Fruit fly (Drosophila melanogaster): ENCODE results near the gene CG12541.

CG12541 gene

dm6 chrX:7004101-7004700 is 61.7 kb downstream of the CG12541 start (continued):
- peak; percentile 25; the same call in 1 of the 2 replicates for TF ChIP-seq Oaz (GFP tag; IDR thresholded peaks at IDR 0.05)
- TF ChIP-seq lov (optimal IDR thresholded peaks at IDR 0.05): no peak
- peak; percentile 91 for TF ChIP-seq lov (GFP tag; IDR thresholded peaks at IDR 0.05)
- TF ChIP-seq NC2α (GFP tag; optimal IDR thresholded peaks at IDR 0.05): peak; percentile 90
- peak; percentile 81 for TF ChIP-seq repo (GFP tag; optimal IDR thresholded peaks at IDR 0.05)
- peak; percentile 68 for TF ChIP-seq slp2 (GFP tag; optimal IDR thresholded peaks at IDR 0.05)
- no peak for TF ChIP-seq GATAe (GFP tag; conservative IDR thresholded peaks at IDR 0.05)
- TF ChIP-seq CG11560 (tag; IDR thresholded peaks at IDR 0.05): no peak
- TF ChIP-seq CG17568 (GFP tag; optimal IDR thresholded peaks at IDR 0.05): peak; percentile 93
- peak; percentile 90 for TF ChIP-seq CG16863 (GFP tag; optimal IDR thresholded peaks at IDR 0.05)
- peak; percentile 74 for TF ChIP-seq Nf-YB (GFP tag; optimal IDR thresholded peaks at IDR 0.05)
- TF ChIP-seq eyg (GFP tag; optimal IDR thresholded peaks at IDR 0.05): peak; percentile 83
- TF ChIP-seq HLHmδ (GFP tag; optimal IDR thresholded peaks at IDR 0.05): peak; percentile 94
- peak; percentile 54; the same call in 1 of the 3 replicates for TF ChIP-seq CG3726 (GFP tag; IDR thresholded peaks at IDR 0.05)
- TF ChIP-seq phol (tag; optimal IDR thresholded peaks at IDR 0.05): no peak
- no peak for TF ChIP-seq CG6791 (GFP tag; IDR thresholded peaks at IDR 0.05; ENCODE audit: partially characterized antibody)
- no peak for TF ChIP-seq tna (GFP tag; IDR thresholded peaks at IDR 0.05; ENCODE audit: partially characterized antibody)
- no peak for TF ChIP-seq pita (GFP tag; optimal IDR thresholded peaks at IDR 0.05)
- peak; percentile 98 for TF ChIP-seq CG33557 (GFP tag; optimal IDR thresholded peaks at IDR 0.05)
- TF ChIP-seq Ets97D (GFP tag; optimal IDR thresholded peaks at IDR 0.05): peak; percentile 25
- peak; percentile 58 for TF ChIP-seq dmrt99B (tag; optimal IDR thresholded peaks at IDR 0.05)
- TF ChIP-seq CG17359 (tag; optimal IDR thresholded peaks at IDR 0.05): peak; percentile 83
- peak; percentile 93 for TF ChIP-seq CG13123 (GFP tag; optimal IDR thresholded peaks at IDR 0.05)
- peak; percentile 30 for TF ChIP-seq CTCF (GFP tag; optimal IDR thresholded peaks at IDR 0.05)
- peak; percentile 76 for TF ChIP-seq Antp (GFP tag; optimal IDR thresholded peaks at IDR 0.05)
- peak; percentile 46 for TF ChIP-seq CG2120 (GFP tag; optimal IDR thresholded peaks at IDR 0.05)
- peak; percentile 84 for TF ChIP-seq BtbVII (GFP tag; optimal IDR thresholded peaks at IDR 0.05)
- peak; percentile 83 for TF ChIP-seq nau (GFP tag; optimal IDR thresholded peaks at IDR 0.05)
- peak; percentile 48 for TF ChIP-seq CG16815 (GFP tag; optimal IDR thresholded peaks at IDR 0.05)
- TF ChIP-seq klu (GFP tag; IDR thresholded peaks at IDR 0.05): 0 out of 2 replicates have a peak, but pooled peaks have one; percentile 34
- peak; percentile 93 for TF ChIP-seq Lhr (GFP tag; optimal IDR thresholded peaks at IDR 0.05)
- TF ChIP-seq luna (GFP tag; optimal IDR thresholded peaks at IDR 0.05): peak; percentile 23
- peak; percentile 54 for TF ChIP-seq CG4282 (GFP tag; optimal IDR thresholded peaks at IDR 0.05)
- TF ChIP-seq fd64A (GFP tag; optimal IDR thresholded peaks at IDR 0.05): peak; percentile 95
- TF ChIP-seq CG7963 (GFP tag; IDR thresholded peaks at IDR 0.05; ENCODE audit: partially characterized antibody): no peak
- peak; percentile 73 for TF ChIP-seq tx (GFP tag; optimal IDR thresholded peaks at IDR 0.05)
- TF ChIP-seq CG4328 (GFP tag; optimal IDR thresholded peaks at IDR 0.05): peak; percentile 79
- peak; percentile 62 for TF ChIP-seq CG17912 (GFP tag; optimal IDR thresholded peaks at IDR 0.05)
- TF ChIP-seq Ets65A (GFP tag): peak; percentile 65
- TF ChIP-seq CG6689 (GFP tag; IDR thresholded peaks at IDR 0.05): peak; percentile 68
- peak; percentile 95 for TF ChIP-seq CG7745 (tag; optimal IDR thresholded peaks at IDR 0.05)
- TF ChIP-seq CG32772 (GFP tag; IDR thresholded peaks at IDR 0.05): peak; percentile 40; the same call in 1 of the 2 replicates
- peak; percentile 90 for TF ChIP-seq dmrt11E (tag; optimal IDR thresholded peaks at IDR 0.05)
- TF ChIP-seq Dip3 (GFP tag; optimal IDR thresholded peaks at IDR 0.05): peak; percentile 19
- peak; percentile 48 for TF ChIP-seq run (tag; optimal IDR thresholded peaks at IDR 0.05)
- peak; percentile 88 for TF ChIP-seq CG1529 (GFP tag; optimal IDR thresholded peaks at IDR 0.05)
- TF ChIP-seq Mad (GFP tag; optimal IDR thresholded peaks at IDR 0.05): peak; percentile 82
- TF ChIP-seq mld (GFP tag; IDR thresholded peaks at IDR 0.05; ENCODE audit: partially characterized antibody): no peak
- TF ChIP-seq CG30431 (GFP tag; optimal IDR thresholded peaks at IDR 0.05): peak; percentile 66
- peak; percentile 79 for TF ChIP-seq vvl (GFP tag; IDR thresholded peaks at IDR 0.05)
- TF ChIP-seq schlank (tag; optimal IDR thresholded peaks at IDR 0.05): peak; percentile 84

Data from whole organism, embryonic.